Worm (Caenorhabditis elegans) whole organism, L4/young adult: Measurements from ENCODE around the gene fbxa-6.

Experiments
- dao-5 ChIP-seq: sonication (generic microtip); optimal IDR thresholded peaks from 2 replicates; lab custom pipeline; 2016; ENCODE audit warnings: missing genotype, missing genetic modification characterization, moderate library complexity, missing compliant biosample characterization
- him-1 ChIP-seq: sonication (generic microtip); optimal IDR thresholded peaks from 2 replicates; lab custom pipeline; 2016; ENCODE audit warnings: missing genotype, missing genetic modification reagents, missing genetic modification characterization, missing compliant biosample characterization

DNA sequence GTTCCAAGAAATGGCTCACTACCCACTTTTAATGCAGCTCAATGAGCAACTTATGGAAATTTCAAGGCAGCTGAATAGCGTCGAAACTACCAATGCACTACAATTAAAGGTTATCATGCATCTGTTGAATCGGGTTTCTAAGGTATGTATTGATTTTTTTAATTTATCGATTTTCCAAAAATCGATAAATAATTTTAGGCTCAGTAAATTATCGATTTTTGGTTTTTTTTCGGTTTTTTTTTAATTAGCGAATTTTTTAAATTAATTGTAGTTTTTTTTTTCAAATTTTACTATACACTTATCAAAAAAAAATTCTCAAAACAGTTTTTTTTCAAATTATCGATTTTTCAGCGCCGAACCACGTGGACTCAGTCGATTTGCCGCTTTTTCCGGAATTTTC lies 13.9 kb upstream of the fbxa-6 start:
- no peak for TF ChIP-seq dao-5 (tag; lab: Kevin White, UChicago)
- TF ChIP-seq him-1 (tag; lab: Kevin White, UChicago), result no peak
